Worm (Caenorhabditis elegans): ENCODE data around the gene Y75B8A.13.

The Y75B8A.13 gene

DNA sequence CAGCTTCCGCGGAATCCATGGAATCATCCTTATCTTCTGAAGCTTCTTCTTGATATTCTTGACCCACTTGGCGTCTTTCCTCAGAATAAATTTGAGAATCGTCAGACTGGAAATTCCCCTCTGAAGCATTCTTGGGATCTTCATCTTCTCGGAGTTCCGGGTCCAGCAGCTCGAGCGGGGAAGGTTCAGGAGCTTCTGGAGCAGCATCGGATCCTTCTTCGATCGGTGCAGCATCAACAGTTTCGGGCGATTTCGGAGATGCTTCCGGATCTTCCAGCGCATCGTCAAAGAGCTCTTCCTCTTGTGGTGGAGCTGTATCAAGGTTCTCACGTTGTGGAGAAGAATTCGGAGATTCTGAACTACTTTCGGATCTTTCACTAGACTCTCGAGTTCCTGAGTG, 7.9 kb downstream of the Y75B8A.13 start:
- no peak for TF ChIP-seq ttx-3 (tag; optimal IDR thresholded peaks at IDR 0.05)
- no peak for TF ChIP-seq tbx-2 (tag; optimal IDR thresholded peaks at IDR 0.05)
- no peak for TF ChIP-seq madf-2 (tag; optimal IDR thresholded peaks at IDR 0.05)
- TF ChIP-seq K09A11.1 (tag; optimal IDR thresholded peaks at IDR 0.05; ENCODE audit: insufficient read depth) = no peak
- TF ChIP-seq ama-1 (optimal IDR thresholded peaks at IDR 0.05) = no peak
- no peak for TF ChIP-seq T23F11.4 (GFP tag; optimal IDR thresholded peaks at IDR 0.05)
- TF ChIP-seq ahr-1 (tag; optimal IDR thresholded peaks at IDR 0.05) = no peak

DNA sequence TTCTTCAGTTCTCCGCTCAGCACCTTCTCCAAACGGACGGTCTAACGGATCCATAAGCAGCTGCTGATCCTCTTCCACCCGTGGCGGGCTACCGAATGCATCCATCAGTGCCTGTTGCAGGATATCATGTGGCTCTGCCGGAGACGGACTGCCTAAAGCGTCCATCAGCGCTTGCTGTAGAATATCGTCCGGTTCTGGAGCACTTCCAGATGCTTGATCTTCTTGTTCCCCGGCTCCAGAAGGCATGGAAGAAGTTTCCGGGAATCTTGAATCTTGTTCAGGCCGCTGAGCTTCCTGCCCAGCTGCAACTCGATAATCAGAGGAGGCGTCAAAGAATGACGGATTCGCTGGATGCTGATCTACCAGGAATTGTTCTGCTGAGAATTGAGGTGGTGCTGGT, 10.2 kb downstream of the Y75B8A.13 start:
- no peak for TF ChIP-seq sdc-2 (tag; optimal IDR thresholded peaks at IDR 0.05)
- TF ChIP-seq gmeb-2 (tag; optimal IDR thresholded peaks at IDR 0.05) = no peak
- no peak for TF ChIP-seq unc-86 (tag; optimal IDR thresholded peaks at IDR 0.05)
- no peak for TF ChIP-seq pqm-1 (tag; optimal IDR thresholded peaks at IDR 0.05)
- no peak for TF ChIP-seq unc-3 (GFP tag; conservative IDR thresholded peaks at IDR 0.05)
- TF ChIP-seq unc-3 (tag; optimal IDR thresholded peaks at IDR 0.05) = no peak
- TF ChIP-seq mec-3 (tag; optimal IDR thresholded peaks at IDR 0.05; ENCODE audit: borderline replicate concordance) = no peak
- TF ChIP-seq K09A11.1 (tag; optimal IDR thresholded peaks at IDR 0.05; ENCODE audit: insufficient read depth) = no peak
- no peak for TF ChIP-seq ttx-3 (tag; optimal IDR thresholded peaks at IDR 0.05)
- TF ChIP-seq ceh-2 (tag; optimal IDR thresholded peaks at IDR 0.05) = no peak
- no peak for TF ChIP-seq unc-42 (tag; optimal IDR thresholded peaks at IDR 0.05)
- TF ChIP-seq ceh-34 (tag; optimal IDR thresholded peaks at IDR 0.05) = no peak
- TF ChIP-seq unc-55 (GFP tag; optimal IDR thresholded peaks at IDR 0.05) = no peak
- TF ChIP-seq ceh-14 (tag; optimal IDR thresholded peaks at IDR 0.05) = no peak
- no peak for TF ChIP-seq hlh-8 (tag; optimal IDR thresholded peaks at IDR 0.05)
- no peak for TF ChIP-seq C08G9.2 (tag; optimal IDR thresholded peaks at IDR 0.05)
- no peak for TF ChIP-seq F13H6.1 (tag; optimal IDR thresholded peaks at IDR 0.05)
- TF ChIP-seq ceh-22 (tag; optimal IDR thresholded peaks at IDR 0.05) = no peak
- no peak for TF ChIP-seq ceh-30 (tag; optimal IDR thresholded peaks at IDR 0.05)

DNA sequence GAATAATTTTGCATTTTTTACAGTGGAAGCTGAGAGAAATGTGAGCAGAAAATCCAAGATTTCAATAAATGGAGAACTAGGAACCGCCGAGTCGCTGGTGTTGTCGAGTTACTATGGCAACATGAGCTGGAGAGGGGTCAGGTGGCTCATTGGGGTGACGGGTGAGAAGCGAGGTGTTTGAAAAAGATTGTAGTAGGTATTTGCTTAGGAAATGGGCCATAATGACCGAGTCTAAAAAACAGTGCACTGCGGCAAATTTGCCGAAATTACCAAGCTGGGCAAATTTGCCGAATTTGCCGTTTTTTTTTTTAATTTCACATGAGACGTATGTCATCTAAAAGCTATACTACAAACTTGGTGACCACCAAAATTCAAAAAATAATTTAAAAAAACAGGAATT, 13.1 kb downstream of the Y75B8A.13 start, which contains the start of gene osm-12:
osm-12 (minus strand) TSS at position 101 of the 400 bp plus-strand sequence.
- no peak for TF ChIP-seq ceh-31 (tag; optimal IDR thresholded peaks at IDR 0.05)
- TF ChIP-seq K09A11.1 (tag; optimal IDR thresholded peaks at IDR 0.05; ENCODE audit: insufficient read depth) = no peak
- TF ChIP-seq npax-4 (tag; optimal IDR thresholded peaks at IDR 0.05) = no peak
- no peak for TF ChIP-seq sox-4 (tag; optimal IDR thresholded peaks at IDR 0.05)
- TF ChIP-seq Y22D7AL.16 (tag; optimal IDR thresholded peaks at IDR 0.05) = no peak
- no peak for TF ChIP-seq unc-42 (tag; optimal IDR thresholded peaks at IDR 0.05)
- no peak for TF ChIP-seq hlh-30 (tag; optimal IDR thresholded peaks at IDR 0.05; ENCODE audit: insufficient read depth)
- no peak for TF ChIP-seq fkh-10 (GFP tag; optimal IDR thresholded peaks at IDR 0.05)

DNA sequence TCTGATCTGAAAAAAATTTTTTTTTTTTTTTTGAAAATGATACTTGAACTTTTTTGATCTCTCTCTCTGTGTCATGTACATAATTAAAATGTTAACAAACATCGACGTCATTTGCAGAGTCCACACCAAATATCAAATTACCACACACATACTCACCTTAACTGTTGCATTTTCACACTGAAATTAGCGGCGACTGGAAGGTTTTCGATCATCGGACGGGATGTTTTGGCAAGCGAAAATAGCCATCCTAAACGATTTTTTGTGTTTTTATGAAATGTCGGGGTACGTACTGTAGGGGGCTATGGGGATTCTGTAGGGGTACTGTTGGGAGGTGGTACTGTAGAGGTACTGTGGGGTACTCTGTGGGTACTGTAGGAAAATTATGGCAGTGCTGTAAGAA, 17.4 kb downstream of the Y75B8A.13 start:
- TF ChIP-seq ztf-16 (tag; optimal IDR thresholded peaks at IDR 0.05) (no peak), pax-1 (tag; optimal IDR thresholded peaks at IDR 0.05) (no peak), ets-4 (tag; optimal IDR thresholded peaks at IDR 0.05) (no peak), elt-4 (tag; optimal IDR thresholded peaks at IDR 0.05) (no peak), ceh-6 (GFP tag; optimal IDR thresholded peaks at IDR 0.05) (no peak), K09A11.1 (tag; optimal IDR thresholded peaks at IDR 0.05; ENCODE audit: insufficient read depth) (no peak), che-1 (tag; optimal IDR thresholded peaks at IDR 0.05) (no peak), ceh-18 (tag; optimal IDR thresholded peaks at IDR 0.05) (no peak)

DNA sequence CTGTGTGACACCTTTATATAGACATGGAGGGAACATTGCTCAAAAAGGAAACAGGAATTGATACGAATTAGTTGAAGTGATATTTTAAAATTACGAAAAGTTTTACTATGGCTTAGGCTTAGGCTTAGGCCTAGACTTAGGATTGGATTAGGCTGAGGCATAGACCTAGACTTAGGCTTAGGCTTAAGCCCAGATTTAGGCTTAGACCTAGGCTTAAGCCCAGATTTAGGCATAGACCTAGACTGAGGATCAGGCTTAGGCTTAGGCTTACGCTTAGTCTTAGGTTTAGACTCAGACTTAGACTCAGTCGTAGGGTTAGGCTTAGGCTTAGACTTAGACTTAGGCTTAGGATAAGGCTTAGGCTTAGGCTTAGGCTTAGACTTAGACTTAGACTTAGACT, 19.5 kb downstream of the Y75B8A.13 start:
- peak; percentile 88 for TF ChIP-seq dve-1 (tag; optimal IDR thresholded peaks at IDR 0.05)
- TF ChIP-seq lin-11 (tag; optimal IDR thresholded peaks at IDR 0.05) = no peak
